Worm (Caenorhabditis elegans) whole organism, L1 larva: ENCODE measurements around the gene F54B8.4.

Source experiments
- F16B12.6 ChIP-seq: fragments of 150-350 bp; optimal IDR thresholded peaks from 2 replicates; lab custom pipeline; 2014; ENCODE audit warnings: missing biosample characterization, missing genetic modification characterization
- aha-1 ChIP-seq: fragments of 150-350 bp; optimal IDR thresholded peaks from 2 replicates; lab custom pipeline; 2014; ENCODE audit warnings: missing biosample characterization, missing genetic modification characterization
- aly-2 ChIP-seq: fragments of 150-350 bp; optimal IDR thresholded peaks from 2 replicates; lab custom pipeline; 2014; ENCODE audit warnings: missing biosample characterization, missing genetic modification characterization
- ceh-82 ChIP-seq, 3 experiments: fragments of 150-350 bp in 1 of 3; sonication (generic microtip) in 2 of 3; optimal IDR thresholded peaks; 2 replicates each; lab custom pipeline; 2014 to 2017; ENCODE audit warnings: missing biosample characterization in 3 of 3, missing genetic modification characterization in 3 of 3
- dpl-1 ChIP-seq, 3 experiments: fragments of 150-350 bp in 2 of 3; sonication (generic microtip) in 1 of 3; optimal IDR thresholded peaks; 2 replicates each; lab custom pipeline; 2014 to 2017; ENCODE audit warnings: missing biosample characterization in 3 of 3, missing genetic modification characterization in 3 of 3, missing genetic modification reagents in 3 of 3
- elt-3 ChIP-seq, 6 experiments: fragments of 150-350 bp in 1 of 6; sonication (generic microtip); optimal IDR thresholded peaks; 2 replicates each; lab custom pipeline; 2017 to 2018; ENCODE audit warnings: missing biosample characterization in 6 of 6, missing genetic modification characterization in 6 of 6, inconsistent platforms in 1 of 6
- lsy-2 ChIP-seq, 2 experiments: fragments of 150-350 bp; optimal IDR thresholded peaks; 2 replicates each; lab custom pipeline; 2014; ENCODE audit warnings: missing biosample characterization in 2 of 2, missing genetic modification characterization in 2 of 2
- nhr-237 ChIP-seq: fragments of 150-350 bp; optimal IDR thresholded peaks from 2 replicates; lab custom pipeline; 2014; ENCODE audit warnings: missing biosample characterization, missing genetic modification characterization
- rnt-1 ChIP-seq: sonication (generic microtip); optimal IDR thresholded peaks from 2 replicates; lab custom pipeline; 2016; ENCODE audit warnings: mild to moderate bottlenecking, missing genetic modification characterization, moderate library complexity, missing compliant biosample characterization
- unc-130 ChIP-seq: fragments of 150-350 bp; optimal IDR thresholded peaks from 2 replicates; lab custom pipeline; 2017; ENCODE audit warnings: missing biosample characterization, missing genetic modification characterization, inconsistent platforms
- unc-86 ChIP-seq: sonication (generic microtip); optimal IDR thresholded peaks from 2 replicates; lab custom pipeline; 2016; ENCODE audit warnings: missing genetic modification characterization, missing compliant biosample characterization
- vab-15 ChIP-seq: sonication (generic microtip); optimal IDR thresholded peaks from 2 replicates; lab custom pipeline; 2017; ENCODE audit warnings: missing genotype, mild to moderate bottlenecking, missing genetic modification characterization, missing compliant biosample characterization
- zag-1 ChIP-seq: fragments of 150-350 bp; optimal IDR thresholded peaks from 2 replicates; lab custom pipeline; 2014; ENCODE audit warnings: missing biosample characterization, missing genetic modification characterization

ce11 chrV:15781086-15781485, 35.1 kb upstream of the F54B8.4 start, which contains the start of gene T26E4.2:
- no peak for TF ChIP-seq lsy-2 (tag; optimal IDR thresholded peaks at IDR 0.05; lab: Kevin White, UChicago)
- no peak for TF ChIP-seq dpl-1 (GFP tag; optimal IDR thresholded peaks at IDR 0.05; lab: Kevin White, UChicago)
- no peak for TF ChIP-seq vab-15 (tag; lab: Kevin White, UChicago)
- TF ChIP-seq nhr-237 (tag; lab: Kevin White, UChicago) = no peak
- TF ChIP-seq unc-130 = no peak
- no peak for TF ChIP-seq zag-1 (tag; lab: Kevin White, UChicago)
- TF ChIP-seq rnt-1 (tag; lab: Kevin White, UChicago) = no peak
- no peak for TF ChIP-seq unc-86 (tag; lab: Kevin White, UChicago)
- no peak for TF ChIP-seq F16B12.6 (tag; lab: Kevin White, UChicago)
- no peak for TF ChIP-seq aha-1 (tag; lab: Kevin White, UChicago)
- no peak for TF ChIP-seq ceh-82 (tag; optimal IDR thresholded peaks at IDR 0.05; lab: Kevin White, UChicago)
- no peak for TF ChIP-seq elt-3 (tag; optimal IDR thresholded peaks at IDR 0.05; lab: Kevin White, UChicago)
- TF ChIP-seq aly-2 = no peak
